Fruit fly (Drosophila melanogaster) whole organism, embryonic: ENCODE data around the gene Rpn9.
A peak's percentile ranks its signal among the peaks of the same experiment; 100 is the strongest.

Experiments used
- C15 ChIP-seq: fragments of 200-800 bp; sonication (Bioruptor generic); IDR thresholded peaks from 3 replicates; pipeline ENCODE4 v1.3.6; 2022; ENCODE audit warnings: missing biosample characterization, missing genetic modification characterization
- CG11695 ChIP-seq: fragments of 200-800 bp; sonication (Bioruptor generic); IDR thresholded peaks from 3 replicates; pipeline ENCODE4 v1.3.6; 2022; ENCODE audit warnings: missing biosample characterization, missing genetic modification characterization
- CG12391 ChIP-seq: fragments of 200-800 bp; sonication (Bioruptor generic); optimal IDR thresholded peaks from 3 replicates; lab custom pipeline; 2018; ENCODE audit warnings: missing biosample characterization, mild to moderate bottlenecking, missing genetic modification characterization, moderate library complexity
- CG2120 ChIP-seq: fragments of 200-800 bp; sonication (Bioruptor generic); optimal IDR thresholded peaks from 3 replicates; lab custom pipeline; 2016; ENCODE audit warnings: missing biosample characterization, missing genetic modification characterization
- CG2678 ChIP-seq: fragments of 200-800 bp; sonication (Bioruptor generic); optimal IDR thresholded peaks from 3 replicates; lab custom pipeline; 2019; ENCODE audit warnings: missing biosample characterization, mild to moderate bottlenecking, missing genetic modification characterization, moderate library complexity
- CG2712 ChIP-seq: fragments of 200-800 bp; optimal IDR thresholded peaks from 3 replicates; lab custom pipeline; 2019; ENCODE audit warnings: missing biosample characterization, mild to moderate bottlenecking, missing genetic modification characterization, moderate library complexity
- CG32532 ChIP-seq: fragments of 200-800 bp; sonication (Bioruptor generic); IDR thresholded peaks from 2 replicates; pipeline ENCODE4 v1.3.6; 2022; ENCODE audit warnings: missing biosample characterization, missing genetic modification characterization
- CG34224 ChIP-seq: fragments of 200-800 bp; sonication (Bioruptor generic); IDR thresholded peaks from 3 replicates; pipeline ENCODE4 v1.3.6; 2022; ENCODE audit warnings: missing biosample characterization, missing genetic modification characterization; ENCODE audit not compliant: partially characterized antibody
- CG3995 ChIP-seq: fragments of 200-800 bp; sonication (Bioruptor generic); optimal IDR thresholded peaks from 3 replicates; lab custom pipeline; 2016; ENCODE audit warnings: missing biosample characterization, missing genetic modification characterization
- CG43689 ChIP-seq: fragments of 200-800 bp; sonication (Bioruptor generic); IDR thresholded peaks from 2 replicates; pipeline ENCODE4 v1.3.6; 2022; ENCODE audit warnings: missing biosample characterization, missing genetic modification characterization
- CG4617 ChIP-seq: fragments of 200-800 bp; sonication (Bioruptor generic); optimal IDR thresholded peaks from 3 replicates; lab custom pipeline; 2016; ENCODE audit warnings: missing biosample characterization, missing genetic modification characterization, borderline replicate concordance
- CG5953 ChIP-seq: fragments of 200-800 bp; sonication (Bioruptor generic); IDR thresholded peaks from 2 replicates; pipeline ENCODE4 v1.3.6; 2022; ENCODE audit warnings: missing biosample characterization, missing genetic modification characterization
- CG6175 ChIP-seq: fragments of 200-800 bp; sonication (Bioruptor generic); IDR thresholded peaks from 3 replicates; pipeline ENCODE4 v1.3.6; 2022; ENCODE audit warnings: missing biosample characterization, missing genetic modification characterization
- CG7556 ChIP-seq: fragments of 200-800 bp; sonication (Bioruptor generic); optimal IDR thresholded peaks from 2 replicates; lab custom pipeline; 2017; ENCODE audit warnings: missing biosample characterization, mild to moderate bottlenecking, missing genetic modification characterization
- CG7745 ChIP-seq: fragments of 200-800 bp; sonication (Bioruptor generic); optimal IDR thresholded peaks from 2 replicates; lab custom pipeline; 2018; ENCODE audit warnings: missing biosample characterization, mild to moderate bottlenecking, missing genetic modification characterization, moderate library complexity
- Chrac-16 ChIP-seq: fragments of 200-800 bp; sonication (Bioruptor generic); optimal IDR thresholded peaks from 3 replicates; lab custom pipeline; 2016; ENCODE audit warnings: missing biosample characterization, missing genetic modification characterization
- D19A ChIP-seq: fragments of 200-800 bp; optimal IDR thresholded peaks from 3 replicates; lab custom pipeline; 2019; ENCODE audit warnings: missing biosample characterization, mild to moderate bottlenecking, missing genetic modification characterization, moderate library complexity
- Dbx ChIP-seq: fragments of 200-800 bp; sonication (Bioruptor generic); IDR thresholded peaks from 3 replicates; pipeline ENCODE4 v1.3.6; 2022; ENCODE audit warnings: missing biosample characterization, missing genetic modification characterization
- Dref ChIP-seq: fragments of 200-800 bp; sonication (Bioruptor generic); IDR thresholded peaks from 2 replicates; pipeline ENCODE4 v1.3.6; 2022; ENCODE audit warnings: missing biosample characterization, missing genetic modification characterization
- Drgx ChIP-seq: fragments of 200-800 bp; sonication (Bioruptor generic); IDR thresholded peaks from 2 replicates; pipeline ENCODE4 v1.3.6; 2022; ENCODE audit warnings: missing biosample characterization, missing genetic modification characterization
- Ets65A ChIP-seq: fragments of 200-800 bp; sonication (Bioruptor generic); peaks from one replicate; lab custom pipeline; 2016; ENCODE audit warnings: missing biosample characterization, missing genetic modification characterization
- Fer2 ChIP-seq: fragments of 200-800 bp; sonication (Bioruptor generic); optimal IDR thresholded peaks from 2 replicates; lab custom pipeline; 2018; ENCODE audit warnings: missing biosample characterization, mild to moderate bottlenecking, missing genetic modification characterization, moderate library complexity
- Fer3 ChIP-seq: fragments of 200-800 bp; sonication (Bioruptor generic); optimal IDR thresholded peaks from 2 replicates; lab custom pipeline; 2018; ENCODE audit warnings: missing biosample characterization, mild to moderate bottlenecking, missing genetic modification characterization, moderate library complexity
- Lim3 ChIP-seq: fragments of 200-800 bp; sonication (Bioruptor generic); IDR thresholded peaks from 2 replicates; pipeline ENCODE4 v1.3.6; 2022; ENCODE audit warnings: missing biosample characterization, missing genetic modification characterization
- Mes4 ChIP-seq: fragments of 200-800 bp; sonication (Bioruptor generic); optimal IDR thresholded peaks from 2 replicates; lab custom pipeline; 2016; ENCODE audit warnings: missing biosample characterization, missing genetic modification characterization
- NC2α ChIP-seq: fragments of 200-800 bp; sonication (Bioruptor generic); optimal IDR thresholded peaks from 2 replicates; lab custom pipeline; 2016; ENCODE audit warnings: missing biosample characterization, missing genetic modification characterization
- NC2β ChIP-seq: fragments of 200-800 bp; sonication (Bioruptor generic); optimal IDR thresholded peaks from 2 replicates; lab custom pipeline; 2016; ENCODE audit warnings: missing biosample characterization, missing genetic modification characterization
- Six4 ChIP-seq: fragments of 200-800 bp; sonication (Bioruptor generic); optimal IDR thresholded peaks from 2 replicates; lab custom pipeline; 2016; ENCODE audit warnings: missing biosample characterization, missing genetic modification characterization
- Ssrp ChIP-seq: fragments of 200-800 bp; sonication (Bioruptor generic); optimal IDR thresholded peaks from 2 replicates; lab custom pipeline; 2018; ENCODE audit warnings: missing biosample characterization, mild to moderate bottlenecking, missing genetic modification characterization, moderate library complexity
- Stat92E ChIP-seq, 3 experiments: fragments of >200 bp in 2 of 3; fragments of 200-800 bp in 1 of 3; sonication (Bioruptor generic) in 1 of 3; optimal IDR thresholded peaks; 2 replicates each; lab custom pipeline; 2017 to 2019; ENCODE audit warnings: missing biosample characterization in 3 of 3, missing genetic modification characterization in 3 of 3, mild to moderate bottlenecking in 1 of 3, moderate library complexity in 1 of 3
- aop ChIP-seq: fragments of 200-800 bp; sonication (Bioruptor generic); IDR thresholded peaks from 2 replicates; pipeline ENCODE4 v1.3.6; 2022; ENCODE audit warnings: missing biosample characterization, missing genetic modification characterization
- cato ChIP-seq: fragments of 200-800 bp; sonication (Bioruptor generic); optimal IDR thresholded peaks from 2 replicates; lab custom pipeline; 2016; ENCODE audit warnings: missing biosample characterization, missing genetic modification characterization, borderline replicate concordance
- da ChIP-seq: fragments of 200-800 bp; sonication (Bioruptor generic); optimal IDR thresholded peaks from 2 replicates; lab custom pipeline; 2016; ENCODE audit warnings: missing biosample characterization, missing genetic modification characterization
- dysf ChIP-seq: fragments of 200-800 bp; sonication (Bioruptor generic); IDR thresholded peaks from 3 replicates; pipeline ENCODE4 v1.3.6; 2022; ENCODE audit warnings: missing biosample characterization, missing genetic modification characterization
- gce ChIP-seq: fragments of 200-800 bp; sonication (Bioruptor generic); IDR thresholded peaks from 3 replicates; pipeline ENCODE4 v1.3.6; 2022; ENCODE audit warnings: missing biosample characterization, missing genetic modification characterization
- gcm ChIP-seq: fragments of 200-800 bp; sonication (Bioruptor generic); optimal IDR thresholded peaks from 2 replicates; lab custom pipeline; 2019; ENCODE audit warnings: missing biosample characterization, mild to moderate bottlenecking, missing genetic modification characterization, moderate library complexity
- gro ChIP-seq: fragments of 200-800 bp; sonication (Bioruptor generic); optimal IDR thresholded peaks from 2 replicates; lab custom pipeline; 2016; ENCODE audit warnings: missing biosample characterization, missing genetic modification characterization
- gsb-n ChIP-seq: fragments of 200-800 bp; sonication (Bioruptor generic); optimal IDR thresholded peaks from 3 replicates; lab custom pipeline; 2018; ENCODE audit warnings: missing biosample characterization, mild to moderate bottlenecking, missing genetic modification characterization
- hbn ChIP-seq: fragments of 200-800 bp; sonication (Bioruptor generic); IDR thresholded peaks from 2 replicates; pipeline ENCODE4 v1.3.6; 2022; ENCODE audit warnings: missing biosample characterization, missing genetic modification characterization; ENCODE audit not compliant: partially characterized antibody
- inv ChIP-seq: fragments of 200-800 bp; sonication (Bioruptor generic); IDR thresholded peaks from 2 replicates; pipeline ENCODE4 v1.3.6; 2022; ENCODE audit warnings: missing biosample characterization, missing genetic modification characterization; ENCODE audit not compliant: partially characterized antibody
- kah ChIP-seq: fragments of 200-800 bp; sonication (Bioruptor generic); optimal IDR thresholded peaks from 2 replicates; lab custom pipeline; 2018; ENCODE audit warnings: missing biosample characterization, mild to moderate bottlenecking, missing genetic modification characterization
- knrl ChIP-seq: fragments of 200-800 bp; sonication (Bioruptor generic); IDR thresholded peaks from 3 replicates; pipeline ENCODE4 v1.3.6; 2022; ENCODE audit warnings: missing biosample characterization, missing genetic modification characterization; ENCODE audit not compliant: partially characterized antibody
- peb ChIP-seq: fragments of 200-800 bp; sonication (Bioruptor generic); IDR thresholded peaks from 2 replicates; pipeline ENCODE4 v1.3.6; 2022; ENCODE audit warnings: missing biosample characterization, missing genetic modification characterization
- pho ChIP-seq: fragments of 200-800 bp; sonication (Bioruptor generic); optimal IDR thresholded peaks from 2 replicates; lab custom pipeline; 2016; ENCODE audit warnings: missing biosample characterization, missing genetic modification characterization
- phol ChIP-seq: fragments of 200-800 bp; sonication (Bioruptor generic); optimal IDR thresholded peaks from 3 replicates; lab custom pipeline; 2018; ENCODE audit warnings: missing biosample characterization, mild to moderate bottlenecking, missing genetic modification characterization, moderate library complexity
- psq ChIP-seq: fragments of 200-800 bp; sonication (Bioruptor generic); optimal IDR thresholded peaks from 2 replicates; lab custom pipeline; 2017; ENCODE audit warnings: missing biosample characterization, missing genetic modification characterization
- pum ChIP-seq: fragments of 200-800 bp; sonication (Bioruptor generic); optimal IDR thresholded peaks from 2 replicates; lab custom pipeline; 2016; ENCODE audit warnings: missing biosample characterization, missing genetic modification characterization
- sc ChIP-seq, 3 experiments: fragments of >200 bp in 2 of 3; fragments of 200-800 bp in 1 of 3; sonication (Bioruptor generic) in 1 of 3; optimal IDR thresholded peaks; 2 replicates in 2 of 3; 3 replicates in 1 of 3; lab custom pipeline; 2017; ENCODE audit warnings: mild to moderate bottlenecking in 1 of 3, missing biosample characterization in 1 of 3, missing genetic modification characterization in 1 of 3, missing genetic modification reagents in 1 of 3
- slou ChIP-seq: fragments of 200-800 bp; sonication (Bioruptor generic); optimal IDR thresholded peaks from 3 replicates; lab custom pipeline; 2016; ENCODE audit warnings: missing biosample characterization, missing genetic modification characterization
- unc-4 ChIP-seq: fragments of 200-800 bp; sonication (Bioruptor generic); IDR thresholded peaks from 2 replicates; pipeline ENCODE4 v1.3.6; 2022; ENCODE audit warnings: missing biosample characterization, missing genetic modification characterization; ENCODE audit not compliant: partially characterized antibody

Rpn9 gene

DNA sequence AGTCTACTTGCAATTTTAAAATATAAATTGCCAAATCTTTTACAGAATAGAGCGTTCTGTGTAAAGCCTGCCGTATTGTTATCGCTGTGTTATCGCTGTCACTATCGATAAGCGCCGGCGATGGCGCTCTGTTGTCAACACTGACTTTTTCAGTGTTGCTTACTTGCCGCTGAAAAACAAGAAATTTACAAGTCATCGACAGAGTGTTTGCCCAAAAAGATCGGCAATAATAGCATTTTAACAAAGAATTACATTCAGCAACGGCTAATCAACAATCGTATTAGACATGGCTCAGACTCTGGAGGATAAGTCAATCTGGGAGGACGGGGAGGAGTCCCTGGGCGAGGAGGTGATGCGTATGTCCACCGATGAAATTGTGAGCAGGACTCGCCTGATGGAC lies 19.5 kb upstream of the Rpn9 start, which contains the start of the genes RanBP3 and Rpt5 (continued):
- TF ChIP-seq unc-4 (GFP tag; lab: Robert Waterston, UW) (peak; percentile 82), pho (GFP tag; lab: Kevin White, UChicago) (peak; percentile 75), slou (GFP tag; lab: Kevin White, UChicago) (no peak), Dref (GFP tag; lab: Robert Waterston, UW) (peak; percentile 95), gro (GFP tag; lab: Kevin White, UChicago) (peak; percentile 70), CG6175 (GFP tag; lab: Robert Waterston, UW) (no peak; the same call in 2 of the 3 replicates), gsb-n (no peak), CG7556 (GFP tag; lab: Kevin White, UChicago) (peak; percentile 17), CG2120 (GFP tag; lab: Kevin White, UChicago) (peak; percentile 84), phol (peak; percentile 61), psq (GFP tag; lab: Kevin White, UChicago) (no peak), peb (0 out of 2 replicates have a peak, but pooled peaks have one; percentile 33), Mes4 (GFP tag; lab: Kevin White, UChicago) (peak; percentile 9), Ssrp (tag; lab: Kevin White, UChicago) (no peak), Six4 (GFP tag; lab: Kevin White, UChicago) (peak; percentile 14), CG2678 (no peak), hbn (GFP tag; lab: Robert Waterston, UW) (peak; percentile 80), kah (GFP tag; lab: Kevin White, UChicago) (no peak), C15 (GFP tag; lab: Robert Waterston, UW) (no peak), CG4617 (GFP tag; lab: Kevin White, UChicago) (peak; percentile 96), aop (GFP tag; lab: Robert Waterston, UW) (no peak), Ets65A (GFP tag; lab: Kevin White, UChicago) (peak; percentile 91), dysf (GFP tag; lab: Robert Waterston, UW) (peak; percentile 35; the same call in 1 of the 3 replicates), inv (GFP tag; lab: Robert Waterston, UW) (peak; percentile 70), gce (GFP tag; lab: Robert Waterston, UW) (peak; percentile 17; the same call in 1 of the 3 replicates), CG2712 (tag; lab: Kevin White, UChicago) (peak; percentile 31), Dbx (peak; percentile 59; the same call in 2 of the 3 replicates), Chrac-16 (GFP tag; lab: Kevin White, UChicago) (peak; percentile 34), NC2α (GFP tag; lab: Kevin White, UChicago) (peak; percentile 31), CG43689 (GFP tag; lab: Robert Waterston, UW) (no peak), CG12391 (peak; percentile 33), Fer3 (peak; percentile 48), CG5953 (no peak), CG32532 (peak; percentile 60; the same call in 1 of the 2 replicates), sc (optimal IDR thresholded peaks at IDR 0.05; lab: Kevin White, UChicago) (no peak), sc (GFP tag; optimal IDR thresholded peaks at IDR 0.05; lab: Kevin White, UChicago) (no peak), CG11695 (GFP tag; lab: Robert Waterston, UW) (0 out of 3 replicates have a peak, but pooled peaks have one; percentile 42), gcm (GFP tag; lab: Kevin White, UChicago) (no peak), Stat92E (GFP tag; optimal IDR thresholded peaks at IDR 0.05; lab: Kevin White, UChicago) (peak in 1 of 3 experiments; percentile 2), CG34224 (peak; percentile 92), Drgx (peak; percentile 36; the same call in 1 of the 2 replicates), Lim3 (GFP tag; lab: Robert Waterston, UW) (no peak), CG3995 (GFP tag; lab: Kevin White, UChicago) (peak; percentile 35), CG7745 (tag; lab: Kevin White, UChicago) (no peak), da (GFP tag; lab: Kevin White, UChicago) (peak; percentile 16), Fer2 (no peak), D19A (tag; lab: Kevin White, UChicago) (no peak), cato (no peak), NC2β (GFP tag; lab: Kevin White, UChicago) (peak; percentile 20), knrl (peak; percentile 75), pum (peak; percentile 34)
